Worm (Caenorhabditis elegans) whole organism, young adult: ENCODE data around the gene K08D12.3.
A peak's percentile ranks its signal among the peaks of the same experiment; 100 is the strongest.

Source experiments
- B0035.1 ChIP-seq: sonication (generic microtip); optimal IDR thresholded peaks from 2 replicates; lab custom pipeline; 2016; ENCODE audit warnings: missing genetic modification characterization, mild to moderate bottlenecking, missing compliant biosample characterization, missing genotype, missing genetic modification reagents
- F52B5.7 ChIP-seq: sonication (generic microtip); optimal IDR thresholded peaks from 2 replicates; lab custom pipeline; 2016; ENCODE audit warnings: mild to moderate bottlenecking, missing genetic modification characterization, missing compliant biosample characterization
- F57C9.4 ChIP-seq: sonication (generic microtip); optimal IDR thresholded peaks from 2 replicates; lab custom pipeline; 2017; ENCODE audit warnings: mild to moderate bottlenecking, missing genetic modification characterization, missing compliant biosample characterization
- K11D2.4 ChIP-seq: fragments of 200-800 bp; sonication (Bioruptor generic); IDR thresholded peaks from 2 replicates; pipeline ENCODE4 v1.3.6; 2022; ENCODE audit warnings: missing genetic modification reagents, missing genetic modification characterization, missing compliant biosample characterization
- Y53G8AR.9 ChIP-seq: fragments of 200-800 bp; sonication (Bioruptor generic); conservative IDR thresholded peaks from 2 replicates; pipeline ENCODE4 v1.3.6; 2022; ENCODE audit warnings: missing genetic modification reagents, missing genetic modification characterization, missing compliant biosample characterization
- ama-1 ChIP-seq, 3 experiments: fragments of 150-350 bp in 1 of 3; sonication (generic microtip) in 2 of 3; optimal IDR thresholded peaks; 2 replicates each; lab custom pipeline; 2014 to 2018; ENCODE audit warnings: missing biosample characterization in 2 of 3, missing genetic modification characterization in 2 of 3, missing genetic modification reagents in 2 of 3
- atf-7 ChIP-seq: sonication (generic microtip); optimal IDR thresholded peaks from 2 replicates; lab custom pipeline; 2017; ENCODE audit warnings: mild to moderate bottlenecking, missing genetic modification characterization, missing compliant biosample characterization
- bed-1 ChIP-seq: fragments of 200-800 bp; sonication (Bioruptor generic); IDR thresholded peaks from 2 replicates; pipeline ENCODE4 v1.3.6; 2022; ENCODE audit warnings: missing genetic modification reagents, missing genetic modification characterization, missing compliant biosample characterization
- ceh-27 ChIP-seq: fragments of 200-800 bp; sonication (Bioruptor generic); optimal IDR thresholded peaks from 2 replicates; lab custom pipeline; 2018; ENCODE audit warnings: mild to moderate bottlenecking, missing genetic modification characterization, moderate library complexity, missing compliant biosample characterization
- ceh-58 ChIP-seq: fragments of 200-800 bp; sonication (Bioruptor generic); IDR thresholded peaks from 2 replicates; pipeline ENCODE4 v1.3.6; 2022; ENCODE audit warnings: missing genetic modification characterization, missing compliant biosample characterization
- ceh-91 ChIP-seq: fragments of 200-800 bp; sonication (Bioruptor generic); IDR thresholded peaks from 2 replicates; pipeline ENCODE4 v1.3.6; 2022; ENCODE audit warnings: missing genetic modification reagents, missing genetic modification characterization, missing compliant biosample characterization
- chd-7 ChIP-seq: sonication (generic microtip); optimal IDR thresholded peaks from 2 replicates; lab custom pipeline; 2016; ENCODE audit warnings: mild to moderate bottlenecking, missing genetic modification characterization, moderate library complexity, missing compliant biosample characterization
- dox-1 ChIP-seq: fragments of 200-800 bp; sonication (Bioruptor generic); IDR thresholded peaks from 2 replicates; pipeline ENCODE4 v1.3.6; 2022; ENCODE audit warnings: missing genetic modification reagents, missing genetic modification characterization, missing compliant biosample characterization
- efl-1 ChIP-seq: fragments of 150-350 bp; optimal IDR thresholded peaks from 2 replicates; lab custom pipeline; 2014; ENCODE audit warnings: missing biosample characterization, missing genetic modification reagents, missing genetic modification characterization
- egrh-3 ChIP-seq: fragments of 200-800 bp; sonication (Bioruptor generic); IDR thresholded peaks from 2 replicates; pipeline ENCODE4 v1.3.6; 2022; ENCODE audit warnings: missing genetic modification reagents, missing genetic modification characterization, missing compliant biosample characterization
- him-1 ChIP-seq: sonication (generic microtip); optimal IDR thresholded peaks from 2 replicates; lab custom pipeline; 2016; ENCODE audit warnings: missing genotype, missing genetic modification reagents, missing genetic modification characterization, missing compliant biosample characterization
- let-526 ChIP-seq: fragments of 200-800 bp; sonication (Bioruptor generic); IDR thresholded peaks from 2 replicates; pipeline ENCODE4 v1.3.6; 2022; ENCODE audit warnings: missing genetic modification reagents, missing genetic modification characterization, missing compliant biosample characterization
- lin-26 ChIP-seq: fragments of 200-800 bp; sonication (Bioruptor generic); IDR thresholded peaks from 2 replicates; pipeline ENCODE4 v1.3.6; 2022; ENCODE audit warnings: missing genetic modification reagents, missing genetic modification characterization, missing compliant biosample characterization
- lin-40 ChIP-seq: sonication (generic microtip); optimal IDR thresholded peaks from 2 replicates; lab custom pipeline; 2016; ENCODE audit warnings: missing genetic modification characterization, mild to moderate bottlenecking, missing compliant biosample characterization, missing genotype, missing genetic modification reagents
- madf-10 ChIP-seq: sonication (generic microtip); optimal IDR thresholded peaks from 2 replicates; lab custom pipeline; 2016; ENCODE audit warnings: mild to moderate bottlenecking, missing genetic modification characterization, missing compliant biosample characterization
- mcd-1 ChIP-seq: fragments of 200-800 bp; sonication (Bioruptor generic); IDR thresholded peaks from 2 replicates; pipeline ENCODE4 v1.3.6; 2022; ENCODE audit warnings: missing genetic modification reagents, missing genetic modification characterization, missing compliant biosample characterization
- nfya-2 ChIP-seq: fragments of 200-800 bp; sonication (Bioruptor generic); IDR thresholded peaks from 2 replicates; pipeline ENCODE4 v1.3.6; 2022; ENCODE audit warnings: missing genetic modification reagents, missing genetic modification characterization, missing compliant biosample characterization
- nhr-179 ChIP-seq: sonication (generic microtip); optimal IDR thresholded peaks from 2 replicates; lab custom pipeline; 2016; ENCODE audit warnings: mild to moderate bottlenecking, missing genetic modification characterization, missing compliant biosample characterization
- rec-8 ChIP-seq, 2 experiments: sonication (generic microtip); optimal IDR thresholded peaks; 2 replicates each; lab custom pipeline; 2016; ENCODE audit warnings: mild to moderate bottlenecking in 2 of 2, missing genetic modification characterization in 2 of 2, missing genetic modification reagents in 2 of 2, missing genotype in 2 of 2, missing biosample characterization in 1 of 2, missing compliant biosample characterization in 1 of 2, moderate library complexity in 1 of 2
- rpc-1 ChIP-seq, 2 experiments: fragments of 150-350 bp in 1 of 2; sonication (generic microtip) in 1 of 2; optimal IDR thresholded peaks; 2 replicates each; lab custom pipeline; 2014 to 2018; ENCODE audit warnings: missing biosample characterization in 1 of 2, missing genetic modification characterization in 1 of 2, missing genetic modification reagents in 1 of 2, missing genotype in 1 of 2
- sea-2 ChIP-seq: fragments of 200-800 bp; sonication (Bioruptor generic); IDR thresholded peaks from 2 replicates; pipeline ENCODE4 v1.3.6; 2022; ENCODE audit warnings: missing genetic modification characterization, missing compliant biosample characterization
- unc-62 ChIP-seq: fragments of 150-350 bp; optimal IDR thresholded peaks from 2 replicates; lab custom pipeline; 2014; ENCODE audit warnings: missing biosample characterization, missing genetic modification reagents, missing genetic modification characterization
- zfh-2 ChIP-seq: fragments of 200-800 bp; sonication (Bioruptor generic); conservative IDR thresholded peaks from 2 replicates; pipeline ENCODE4 v1.3.6; 2022; ENCODE audit warnings: missing genetic modification reagents, missing genetic modification characterization, missing compliant biosample characterization

K08D12.3 gene

DNA sequence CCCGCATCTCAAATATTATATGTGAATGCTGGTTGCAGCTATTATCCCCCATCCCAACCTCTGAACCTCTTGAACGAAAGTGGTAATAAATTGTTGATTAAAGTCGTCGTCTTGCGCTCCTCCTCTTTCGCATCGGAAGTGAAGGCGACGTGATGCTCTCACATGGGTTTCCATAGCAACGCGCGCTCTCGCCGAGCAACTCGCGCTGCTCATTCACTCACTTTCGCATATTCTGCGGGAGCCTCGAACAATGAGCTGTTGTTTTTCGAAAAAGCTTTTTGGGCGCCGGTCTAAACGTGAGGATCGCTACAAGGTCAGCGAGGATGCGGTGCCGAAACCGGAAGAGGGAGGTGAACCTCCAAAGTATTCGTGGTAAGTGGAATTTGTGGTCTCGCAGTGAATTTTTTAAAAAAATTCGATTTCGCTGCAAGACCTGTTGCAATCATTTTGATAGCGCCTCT, 994 bp downstream of the K08D12.3 start, which contains the start of gene rpi-2 (continued):
- TF ChIP-seq madf-10 (tag; lab: Kevin White, UChicago): no peak
- TF ChIP-seq F57C9.4: no peak
- TF ChIP-seq B0035.1: peak; percentile 80
- peak; percentile 83 for TF ChIP-seq chd-7
- no peak for TF ChIP-seq unc-62 (GFP tag; lab: Kevin White, UChicago)
- no peak for TF ChIP-seq rpc-1 (optimal IDR thresholded peaks at IDR 0.05; lab: Kevin White, UChicago)
- no peak for TF ChIP-seq rpc-1 (tag; optimal IDR thresholded peaks at IDR 0.05; lab: Kevin White, UChicago)
- TF ChIP-seq ceh-27 (GFP tag; lab: Kevin White, UChicago): peak; percentile 46

DNA sequence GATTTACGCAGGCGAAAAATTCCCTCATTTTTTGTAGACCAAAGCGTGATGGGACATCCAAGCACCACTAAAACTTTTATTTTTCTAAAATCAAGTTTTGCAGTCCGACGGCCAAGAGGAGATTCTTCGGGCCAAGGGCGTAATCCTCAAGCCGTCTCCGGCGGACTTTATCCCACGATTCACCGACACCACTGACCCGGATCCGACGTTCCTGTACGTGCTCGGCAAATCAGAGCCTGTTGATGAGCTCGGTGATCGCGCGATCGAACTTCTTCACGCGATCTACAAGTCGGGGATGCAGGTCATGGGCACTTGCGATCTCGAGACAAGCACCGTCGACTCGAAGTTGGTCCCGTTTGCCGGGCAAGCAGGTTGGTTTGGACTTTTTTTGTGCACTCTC, 3.6 kb downstream of the K08D12.3 start:
- TF ChIP-seq zfh-2 (GFP tag; lab: Robert Waterston, UW) (peak; percentile 75), Y53G8AR.9 (no peak)

ce11 chrIV:1715705-1716104, 5.6 kb downstream of the K08D12.3 start:
- TF ChIP-seq bed-1 (GFP tag; lab: Robert Waterston, UW): no peak
- peak; percentile 29 for TF ChIP-seq lin-40

- TF ChIP-seq him-1 (tag; lab: Kevin White, UChicago) (no peak), Y53G8AR.9 (no peak), efl-1 (GFP tag; lab: Kevin White, UChicago) (no peak), sea-2 (no peak), rec-8 (tag; optimal IDR thresholded peaks at IDR 0.05; lab: Kevin White, UChicago) (no peak), nfya-2 (no peak)
These were observed 10.4 kb downstream of the K08D12.3 start, which contains the start of gene epic-2 for ce11 chrIV:1720474-1720873. TSS of gene epic-2 (plus strand) at chrIV:1720790.

- TF ChIP-seq mcd-1 (GFP tag; lab: Robert Waterston, UW) (peak; percentile 31; the same call in 1 of the 2 replicates), zfh-2 (GFP tag; lab: Robert Waterston, UW) (peak; percentile 65; the same call in 1 of the 2 replicates), lin-26 (GFP tag; lab: Robert Waterston, UW) (peak; percentile 31; the same call in 1 of the 2 replicates), lin-40 (peak; percentile 20), egrh-3 (GFP tag; lab: Robert Waterston, UW) (peak; percentile 86)
- TF ChIP-seq, all 124 proteins: peak for 5; not testable (repeated sequence) for 119
These were observed 10.8 kb downstream of the K08D12.3 start for ce11 chrIV:1720902-1721301.

DNA sequence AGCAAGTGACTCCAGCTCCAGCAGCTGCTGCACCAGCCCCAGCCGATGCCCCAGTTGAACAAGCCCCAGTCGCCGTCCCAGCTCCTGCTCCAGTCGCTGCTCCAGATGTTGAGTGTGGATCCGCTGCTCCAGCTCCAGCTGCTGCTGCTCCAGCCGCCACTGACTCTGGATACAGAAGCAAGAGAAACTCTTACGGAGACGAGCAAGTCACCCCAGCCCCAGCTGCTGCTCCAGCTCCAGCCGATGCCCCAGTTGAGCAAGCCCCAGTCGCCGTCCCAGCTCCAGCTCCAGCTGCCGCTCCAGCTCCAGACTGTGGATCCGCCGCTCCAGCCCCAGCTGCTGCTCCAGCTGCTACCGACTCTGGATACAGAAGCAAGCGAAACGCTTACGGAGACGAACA, 11.5 kb downstream of the K08D12.3 start:
- peak; percentile 79 for TF ChIP-seq lin-40
- TF ChIP-seq lin-26 (GFP tag; lab: Robert Waterston, UW): peak; percentile 66; the same call in 1 of the 2 replicates
- TF ChIP-seq ama-1 (optimal IDR thresholded peaks at IDR 0.05; lab: Kevin White, UChicago): no peak
- TF ChIP-seq ama-1 (GFP tag; optimal IDR thresholded peaks at IDR 0.05; lab: Kevin White, UChicago): no peak
- TF ChIP-seq egrh-3 (GFP tag; lab: Robert Waterston, UW): peak; percentile 88
- TF ChIP-seq let-526 (GFP tag; lab: Robert Waterston, UW): 0 out of 2 replicates have a peak, but pooled peaks have one; percentile 7
- TF ChIP-seq nhr-179 (tag; lab: Kevin White, UChicago): no peak
- TF ChIP-seq zfh-2 (GFP tag; lab: Robert Waterston, UW): peak; percentile 25; the same call in 1 of the 2 replicates
- no peak for TF ChIP-seq F52B5.7 (tag; lab: Kevin White, UChicago)
- no peak for TF ChIP-seq atf-7 (tag; lab: Kevin White, UChicago)

- peak; percentile 84 for TF ChIP-seq lin-26 (GFP tag; lab: Robert Waterston, UW)
- TF ChIP-seq K11D2.4 (GFP tag; lab: Robert Waterston, UW): 0 out of 2 replicates have a peak, but pooled peaks have one; percentile 19
- TF ChIP-seq bed-1 (GFP tag; lab: Robert Waterston, UW): 0 out of 2 replicates have a peak, but pooled peaks have one; percentile 23
- 0 out of 2 replicates have a peak, but pooled peaks have one; percentile 22 for TF ChIP-seq dox-1 (GFP tag; lab: Robert Waterston, UW)
- TF ChIP-seq zfh-2 (GFP tag; lab: Robert Waterston, UW): peak; percentile 70
- TF ChIP-seq Y53G8AR.9: 0 out of 2 replicates have a peak, but pooled peaks have one; percentile 19
- 0 out of 2 replicates have a peak, but pooled peaks have one; percentile 23 for TF ChIP-seq ceh-58 (GFP tag; lab: Robert Waterston, UW)
- peak; percentile 98 for TF ChIP-seq egrh-3 (GFP tag; lab: Robert Waterston, UW)
- TF ChIP-seq ceh-91: 0 out of 2 replicates have a peak, but pooled peaks have one; percentile 10
- peak; percentile 55 for TF ChIP-seq mcd-1 (GFP tag; lab: Robert Waterston, UW)
These were observed 12.4 kb downstream of the K08D12.3 start for ce11 chrIV:1722463-1722862.
